Fruit fly (Drosophila melanogaster): Measurements from ENCODE around the gene CG4950.

DNA sequence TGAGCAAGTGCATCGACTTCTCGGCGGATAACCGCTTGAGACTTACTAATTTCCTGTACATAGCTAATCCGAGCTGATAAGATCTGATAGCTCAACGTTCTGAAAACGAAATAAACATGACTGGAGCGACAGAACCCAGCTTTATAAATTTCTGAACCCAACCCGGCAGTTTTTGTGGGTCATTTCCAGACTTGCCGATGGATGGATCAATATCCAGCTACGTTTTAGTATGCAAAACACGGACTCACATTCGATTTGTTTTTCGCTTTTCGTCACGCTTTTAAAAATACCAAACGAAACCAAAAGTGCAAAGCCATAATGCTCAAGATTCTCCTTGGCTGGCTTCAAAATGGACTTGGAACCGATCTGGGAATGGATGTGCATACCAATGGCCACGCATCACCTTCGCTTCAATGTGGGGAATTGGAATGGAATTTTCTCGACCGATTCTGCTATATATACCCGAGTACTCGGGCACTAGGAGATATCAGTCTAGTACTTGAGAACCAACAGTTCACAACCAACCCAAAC is 2.9 kb upstream of the CG4950 start, which contains the start of the genes CG34248 and CG13067:
- TF ChIP-seq Hr96 (GFP tag; optimal IDR thresholded peaks at IDR 0.05) (no peak), toe (GFP tag; optimal IDR thresholded peaks at IDR 0.05) (no peak), CG33017 (tag; optimal IDR thresholded peaks at IDR 0.05) (no peak), CG1620 (GFP tag; optimal IDR thresholded peaks at IDR 0.05) (no peak), Clk (GFP tag; optimal IDR thresholded peaks at IDR 0.05) (no peak), CG7101 (tag; optimal IDR thresholded peaks at IDR 0.05) (no peak), pad (GFP tag; optimal IDR thresholded peaks at IDR 0.05) (no peak), CG7045 (GFP tag; optimal IDR thresholded peaks at IDR 0.05) (no peak), bab1 (GFP tag; optimal IDR thresholded peaks at IDR 0.05) (no peak), kay (GFP tag; ENCODE audit: borderline replicate concordance) (no peak), CG5204 (GFP tag; optimal IDR thresholded peaks at IDR 0.05) (no peak)

All from whole organism, adult.